Worm (Caenorhabditis elegans): Measurements from ENCODE around the gene fbxa-50.

Gene fbxa-50

DNA sequence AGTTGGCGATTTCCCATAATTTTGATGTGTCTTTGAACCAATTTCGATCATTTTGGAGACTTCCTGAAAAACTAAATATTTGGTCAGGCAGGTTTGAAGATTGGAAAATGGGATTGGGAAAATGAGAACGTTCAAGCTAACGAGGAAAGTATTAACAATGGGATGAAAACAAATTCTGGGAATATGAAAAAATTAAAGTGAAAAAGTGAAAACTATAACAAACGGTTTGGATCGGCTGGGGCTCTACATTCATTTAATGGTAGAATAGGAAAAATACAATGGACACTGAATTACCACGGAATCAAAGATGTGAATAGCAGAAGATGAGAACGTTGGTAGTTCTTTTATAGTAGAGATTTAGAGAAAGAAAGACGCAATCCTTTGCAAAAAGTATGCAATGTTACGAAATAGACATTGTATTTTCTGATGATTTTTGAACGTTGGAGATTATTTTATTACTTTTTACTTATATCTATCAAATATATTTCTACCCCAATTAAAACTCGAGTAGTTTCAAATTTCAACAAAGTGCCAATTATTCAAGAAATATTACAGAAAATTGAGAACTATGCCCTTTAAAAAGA lies at the start of gene fbxa-50:
Gene fbxa-50 (minus strand): TSS at position 51 of the 584 bp plus-strand sequence.
- no peak for TF ChIP-seq pag-3 (tag; optimal IDR thresholded peaks at IDR 0.05; ENCODE audit: borderline replicate concordance)
- no peak for TF ChIP-seq mec-3 (tag; optimal IDR thresholded peaks at IDR 0.05; ENCODE audit: borderline replicate concordance)
- TF ChIP-seq K09A11.1 (tag; optimal IDR thresholded peaks at IDR 0.05; ENCODE audit: insufficient read depth): no peak
- TF ChIP-seq T23F11.4 (GFP tag; optimal IDR thresholded peaks at IDR 0.05): no peak
- no peak for TF ChIP-seq unc-42 (tag; optimal IDR thresholded peaks at IDR 0.05)
- TF ChIP-seq ttx-3 (tag; optimal IDR thresholded peaks at IDR 0.05): no peak

DNA sequence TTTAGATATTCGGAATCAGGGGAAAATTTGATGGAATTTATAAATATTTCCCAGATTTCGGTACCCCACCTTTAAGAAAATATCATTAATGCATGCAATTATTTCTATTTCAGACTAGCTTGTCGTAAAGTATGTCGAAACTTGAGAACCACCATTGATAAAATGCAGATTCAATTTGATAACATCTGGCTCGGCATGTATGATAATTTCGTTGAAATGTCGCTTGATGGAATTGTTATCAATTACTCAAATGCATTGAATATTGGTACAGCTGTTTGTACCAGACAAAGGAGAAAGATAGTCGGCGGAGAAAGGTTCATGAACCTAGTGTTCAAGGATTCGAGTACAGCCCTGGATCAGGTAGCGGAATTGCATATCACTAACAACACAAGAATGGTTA lies 43.6 kb upstream of the fbxa-50 start, which contains the start of gene Y82E9BL.19:
Gene Y82E9BL.19 (plus strand): TSS at position 123 of the 400 bp plus-strand sequence.
- TF ChIP-seq rnt-1 (tag; optimal IDR thresholded peaks at IDR 0.05) (no peak), ama-1 (optimal IDR thresholded peaks at IDR 0.05) (no peak), ceh-6 (GFP tag; optimal IDR thresholded peaks at IDR 0.05) (no peak), sox-4 (tag; optimal IDR thresholded peaks at IDR 0.05) (no peak)

DNA sequence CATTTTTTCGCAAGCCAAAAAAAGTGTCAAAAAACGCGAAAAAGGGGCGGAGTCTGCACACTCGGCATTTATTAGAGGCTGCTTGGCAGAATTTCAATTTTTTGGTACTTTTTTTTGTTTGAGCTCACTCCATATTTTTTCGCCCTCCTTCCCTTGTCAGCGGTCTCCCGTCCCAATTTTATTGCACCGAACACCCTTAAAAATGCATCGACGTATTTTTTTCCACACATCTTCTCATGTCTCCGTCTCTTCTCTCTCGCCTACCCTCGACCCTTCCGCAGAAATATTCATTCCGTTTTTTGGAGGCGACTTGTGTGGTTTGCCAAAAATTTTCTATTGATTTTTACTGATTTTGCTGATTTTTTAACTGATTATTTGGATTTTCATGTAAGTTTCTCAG lies 38.2 kb upstream of the fbxa-50 start, which contains the start of gene Y82E9BL.18:
Gene Y82E9BL.18 (plus strand): TSS at position 301 of the 400 bp plus-strand sequence.
- no peak for TF ChIP-seq pax-1 (tag; optimal IDR thresholded peaks at IDR 0.05)
- TF ChIP-seq C38D4.7 (GFP tag; optimal IDR thresholded peaks at IDR 0.05): no peak
- TF ChIP-seq K02D7.2 (tag; optimal IDR thresholded peaks at IDR 0.05): no peak
- no peak for TF ChIP-seq ref-2 (tag; optimal IDR thresholded peaks at IDR 0.05)
- no peak for TF ChIP-seq ceh-24 (tag; optimal IDR thresholded peaks at IDR 0.05)
- TF ChIP-seq ceh-2 (tag; optimal IDR thresholded peaks at IDR 0.05): no peak
- no peak for TF ChIP-seq odd-2 (tag; optimal IDR thresholded peaks at IDR 0.05)
- no peak for TF ChIP-seq ceh-9 (tag; optimal IDR thresholded peaks at IDR 0.05)
- no peak for TF ChIP-seq hlh-8 (tag; optimal IDR thresholded peaks at IDR 0.05)
- no peak for TF ChIP-seq Y22D7AL.16 (tag; optimal IDR thresholded peaks at IDR 0.05)
- no peak for TF ChIP-seq ceh-22 (tag; optimal IDR thresholded peaks at IDR 0.05)
- no peak for TF ChIP-seq npax-4 (tag; optimal IDR thresholded peaks at IDR 0.05)
- TF ChIP-seq lim-6 (tag; optimal IDR thresholded peaks at IDR 0.05): no peak
- no peak for TF ChIP-seq ceh-45 (GFP tag; IDR thresholded peaks at IDR 0.05)
- no peak for TF ChIP-seq fkh-10 (GFP tag; optimal IDR thresholded peaks at IDR 0.05)
- TF ChIP-seq fax-1 (tag; optimal IDR thresholded peaks at IDR 0.05): no peak

DNA sequence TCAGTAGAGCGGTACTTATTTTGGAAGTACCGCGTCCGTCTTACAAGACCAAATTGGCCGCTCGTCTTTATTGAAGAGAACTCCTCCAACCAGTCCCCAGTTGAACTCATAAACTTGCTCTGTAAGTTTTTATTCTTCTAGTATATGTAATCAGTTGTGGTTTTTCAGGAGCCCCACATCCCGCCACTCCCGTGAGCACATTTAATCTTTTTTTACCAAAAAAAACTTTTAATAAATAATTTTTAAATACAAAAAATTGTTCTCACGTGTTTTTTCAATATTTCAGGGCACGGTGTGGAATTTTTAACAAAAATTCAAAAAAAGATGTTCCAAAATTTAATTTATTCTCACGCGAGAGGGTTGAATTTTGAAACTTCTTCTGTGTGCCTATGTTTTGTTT lies 36.2 kb upstream of the fbxa-50 start, which contains the start of gene fbxa-14:
Gene fbxa-14 (minus strand): TSS at position 101 of the 400 bp plus-strand sequence.
- TF ChIP-seq T23F11.4 (GFP tag; optimal IDR thresholded peaks at IDR 0.05) (no peak), ceh-24 (tag; optimal IDR thresholded peaks at IDR 0.05) (no peak), fkh-6 (tag; optimal IDR thresholded peaks at IDR 0.05) (no peak), hlh-13 (GFP tag; optimal IDR thresholded peaks at IDR 0.05) (no peak), ceh-34 (tag; optimal IDR thresholded peaks at IDR 0.05) (no peak), ceh-48 (tag; optimal IDR thresholded peaks at IDR 0.05) (no peak), unc-86 (tag; optimal IDR thresholded peaks at IDR 0.05) (no peak), fax-1 (tag; optimal IDR thresholded peaks at IDR 0.05) (no peak), nhr-11 (tag; optimal IDR thresholded peaks at IDR 0.05) (no peak), ahr-1 (tag; optimal IDR thresholded peaks at IDR 0.05) (no peak), ceh-2 (tag; optimal IDR thresholded peaks at IDR 0.05) (no peak), madf-2 (tag; optimal IDR thresholded peaks at IDR 0.05) (no peak), Y22D7AL.16 (tag; optimal IDR thresholded peaks at IDR 0.05) (no peak)

DNA sequence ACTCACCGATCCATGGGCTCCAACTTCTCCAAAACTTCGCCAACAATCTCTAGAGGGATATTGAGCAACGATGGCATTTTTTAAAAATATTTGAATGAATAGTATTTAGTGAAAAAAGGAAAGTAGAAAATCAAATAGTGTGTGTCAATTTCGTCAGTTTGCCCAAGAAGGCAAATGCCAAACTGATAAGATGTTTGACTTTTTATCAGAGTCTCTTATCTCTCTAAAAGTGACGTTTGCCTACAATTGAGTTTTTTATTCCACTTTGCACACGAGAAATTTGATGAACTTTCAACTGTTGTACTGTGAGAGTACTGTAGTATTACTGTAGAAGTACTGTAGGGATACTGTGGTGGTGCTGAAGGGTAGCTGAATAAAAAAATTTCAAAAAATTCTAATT lies 35.2 kb upstream of the fbxa-50 start:
- TF ChIP-seq nfya-1 (tag; optimal IDR thresholded peaks at IDR 0.05) (no peak), elt-2 (tag; optimal IDR thresholded peaks at IDR 0.05) (peak; percentile 91)

Data from whole organism, late embryonic.